Fruit fly (Drosophila melanogaster) whole organism, embryonic: ENCODE data around the gene Polr2D.
A peak's percentile ranks its signal among the peaks of the same experiment; 100 is the strongest.

Experiments
- CG13287 ChIP-seq: fragments of 200-800 bp; sonication (Bioruptor generic); IDR thresholded peaks from 2 replicates; pipeline ENCODE4 v1.3.6; 2022; ENCODE audit warnings: missing biosample characterization, missing genetic modification characterization; ENCODE audit not compliant: partially characterized antibody
- CG3726 ChIP-seq: fragments of 200-800 bp; sonication (Bioruptor generic); IDR thresholded peaks from 3 replicates; pipeline ENCODE4, ENCODE4 v1.3.6; 2022; ENCODE audit warnings: missing biosample characterization, missing genetic modification characterization
- CG6854 ChIP-seq: fragments of 200-800 bp; sonication (Bioruptor generic); optimal IDR thresholded peaks from 3 replicates; lab custom pipeline; 2017; ENCODE audit warnings: missing biosample characterization, mild to moderate bottlenecking, missing genetic modification characterization
- CG7745 ChIP-seq: fragments of 200-800 bp; sonication (Bioruptor generic); optimal IDR thresholded peaks from 2 replicates; lab custom pipeline; 2018; ENCODE audit warnings: missing biosample characterization, mild to moderate bottlenecking, missing genetic modification characterization, moderate library complexity
- Eip74EF ChIP-seq, 2 experiments: fragments of 200-800 bp in 1 of 2; fragments of >200 bp in 1 of 2; sonication (Bioruptor generic) in 1 of 2; optimal IDR thresholded peaks; 2 replicates each; lab custom pipeline; 2017 to 2019; ENCODE audit warnings: missing biosample characterization in 2 of 2, missing genetic modification characterization in 2 of 2, mild to moderate bottlenecking in 1 of 2, moderate library complexity in 1 of 2
- HLH54F ChIP-seq: fragments of 200-800 bp; sonication (Bioruptor generic); optimal IDR thresholded peaks from 3 replicates; lab custom pipeline; 2016; ENCODE audit warnings: missing biosample characterization, missing genetic modification characterization
- Neu2 ChIP-seq: fragments of 200-800 bp; sonication (Bioruptor generic); optimal IDR thresholded peaks from 3 replicates; lab custom pipeline; 2016; ENCODE audit warnings: missing biosample characterization, missing genetic modification characterization, borderline replicate concordance
- Nf-YB ChIP-seq: fragments of 200-800 bp; sonication (Bioruptor generic); optimal IDR thresholded peaks from 3 replicates; lab custom pipeline; 2019; ENCODE audit warnings: missing biosample characterization, mild to moderate bottlenecking, missing genetic modification characterization, moderate library complexity
- Ravus ChIP-seq: fragments of 200-800 bp; sonication (Bioruptor generic); IDR thresholded peaks from 2 replicates; pipeline ENCODE4 v1.3.6; 2022; ENCODE audit warnings: missing biosample characterization, missing genetic modification characterization
- aop ChIP-seq: fragments of 200-800 bp; sonication (Bioruptor generic); IDR thresholded peaks from 2 replicates; pipeline ENCODE4 v1.3.6; 2022; ENCODE audit warnings: missing biosample characterization, missing genetic modification characterization
- ash1 ChIP-seq: fragments of 200-800 bp; sonication (Bioruptor generic); optimal IDR thresholded peaks from 2 replicates; lab custom pipeline; 2018; ENCODE audit warnings: missing biosample characterization, mild to moderate bottlenecking, missing genetic modification characterization
- da ChIP-seq: fragments of 200-800 bp; sonication (Bioruptor generic); optimal IDR thresholded peaks from 2 replicates; lab custom pipeline; 2016; ENCODE audit warnings: missing biosample characterization, missing genetic modification characterization
- gce ChIP-seq: fragments of 200-800 bp; sonication (Bioruptor generic); IDR thresholded peaks from 3 replicates; pipeline ENCODE4 v1.3.6; 2022; ENCODE audit warnings: missing biosample characterization, missing genetic modification characterization
- usp ChIP-seq: fragments of >200 bp; optimal IDR thresholded peaks from 2 replicates; lab custom pipeline; 2017; ENCODE audit warnings: missing biosample characterization, missing genetic modification characterization

- TF ChIP-seq Eip74EF (GFP tag; optimal IDR thresholded peaks at IDR 0.05; lab: Kevin White, UChicago), result no peak
- TF ChIP-seq da (GFP tag; lab: Kevin White, UChicago), result no peak
- no peak for TF ChIP-seq CG13287 (GFP tag; lab: Robert Waterston, UW)
- TF ChIP-seq CG7745 (tag; lab: Kevin White, UChicago), result no peak
- no peak for TF ChIP-seq ash1 (GFP tag; lab: Kevin White, UChicago)
- TF ChIP-seq CG3726 (GFP tag; lab: Robert Waterston, UW), result no peak
- TF ChIP-seq CG6854 (GFP tag; lab: Kevin White, UChicago), result no peak
- TF ChIP-seq Nf-YB (GFP tag; lab: Kevin White, UChicago), result peak; percentile 73
- TF ChIP-seq gce (GFP tag; lab: Robert Waterston, UW), result no peak
- no peak for TF ChIP-seq usp (GFP tag; lab: Kevin White, UChicago)
- TF ChIP-seq Neu2 (GFP tag; lab: Kevin White, UChicago), result no peak
- no peak for TF ChIP-seq HLH54F (GFP tag; lab: Kevin White, UChicago)
- TF ChIP-seq Ravus (GFP tag; lab: Robert Waterston, UW), result no peak
- no peak for TF ChIP-seq aop (GFP tag; lab: Robert Waterston, UW)
Observed at dm6 chr3R:18269744-18270348, 14.6 kb upstream of the Polr2D start.
